Fruit fly (Drosophila melanogaster) whole organism, embryonic: ENCODE results near the gene Obp93a.

Source experiments
- BEAF-32 ChIP-seq: fragments of 200-800 bp; sonication (Bioruptor generic); optimal IDR thresholded peaks from 3 replicates; lab custom pipeline; 2017; ENCODE audit warnings: missing biosample characterization, missing genetic modification characterization, mild to moderate bottlenecking, moderate library complexity, missing genetic modification reagents
- BtbVII ChIP-seq: fragments of 200-800 bp; sonication (Bioruptor generic); optimal IDR thresholded peaks from 3 replicates; lab custom pipeline; 2017; ENCODE audit warnings: missing biosample characterization, mild to moderate bottlenecking, missing genetic modification characterization
- CG10321 ChIP-seq: fragments of 200-800 bp; sonication (Bioruptor generic); IDR thresholded peaks from 2 replicates; pipeline ENCODE4 v1.3.6; 2022; ENCODE audit warnings: missing biosample characterization, missing genetic modification characterization
- CG12155 ChIP-seq: fragments of 200-800 bp; sonication (Bioruptor generic); optimal IDR thresholded peaks from 3 replicates; lab custom pipeline; 2016; ENCODE audit warnings: missing biosample characterization, missing genetic modification characterization
- CG12769 ChIP-seq: fragments of 200-800 bp; sonication (Bioruptor generic); optimal IDR thresholded peaks from 2 replicates; lab custom pipeline; 2019; ENCODE audit warnings: missing biosample characterization, mild to moderate bottlenecking, missing genetic modification characterization, moderate library complexity
- CG2116 ChIP-seq: fragments of 200-800 bp; sonication (Bioruptor generic); optimal IDR thresholded peaks from 3 replicates; lab custom pipeline; 2018; ENCODE audit warnings: missing biosample characterization, mild to moderate bottlenecking, missing genetic modification characterization
- CG30020 ChIP-seq: fragments of 200-800 bp; optimal IDR thresholded peaks from 2 replicates; lab custom pipeline; 2019; ENCODE audit warnings: missing biosample characterization, mild to moderate bottlenecking, missing genetic modification characterization, moderate library complexity
- CG3407 ChIP-seq: fragments of 200-800 bp; sonication (Bioruptor generic); optimal IDR thresholded peaks from 2 replicates; lab custom pipeline; 2018; ENCODE audit warnings: missing biosample characterization, mild to moderate bottlenecking, missing genetic modification characterization
- CG6175 ChIP-seq: fragments of 200-800 bp; sonication (Bioruptor generic); IDR thresholded peaks from 3 replicates; pipeline ENCODE4 v1.3.6; 2022; ENCODE audit warnings: missing biosample characterization, missing genetic modification characterization
- CG6654 ChIP-seq: fragments of 200-800 bp; sonication (Bioruptor generic); optimal IDR thresholded peaks from 2 replicates; lab custom pipeline; 2017; ENCODE audit warnings: missing biosample characterization, mild to moderate bottlenecking, missing genetic modification characterization
- CG6765 ChIP-seq: fragments of 200-800 bp; sonication (Bioruptor generic); optimal IDR thresholded peaks from 3 replicates; lab custom pipeline; 2017; ENCODE audit warnings: missing biosample characterization, mild to moderate bottlenecking, missing genetic modification characterization
- CG7786 ChIP-seq: fragments of 200-800 bp; sonication (Bioruptor generic); optimal IDR thresholded peaks from 2 replicates; lab custom pipeline; 2016; ENCODE audit warnings: missing biosample characterization, missing genetic modification characterization
- HLHmδ ChIP-seq: fragments of 200-800 bp; sonication (Bioruptor generic); optimal IDR thresholded peaks from 2 replicates; lab custom pipeline; 2018; ENCODE audit warnings: missing biosample characterization, mild to moderate bottlenecking, missing genetic modification characterization, moderate library complexity
- Hr78 ChIP-seq, 2 experiments: fragments of 200-800 bp in 1 of 2; fragments of >200 bp in 1 of 2; sonication (Bioruptor generic) in 1 of 2; optimal IDR thresholded peaks; 2 replicates each; lab custom pipeline; 2017 to 2019; ENCODE audit warnings: missing biosample characterization in 2 of 2, missing genetic modification characterization in 2 of 2, mild to moderate bottlenecking in 1 of 2, moderate library complexity in 1 of 2
- Med ChIP-seq: fragments of 200-800 bp; sonication (Bioruptor generic); peaks from one replicate; lab custom pipeline; 2016; ENCODE audit warnings: missing biosample characterization, missing genetic modification characterization, mild to moderate bottlenecking, inconsistent platforms, moderate library complexity
- Poxn ChIP-seq: fragments of 200-800 bp; sonication (Bioruptor generic); IDR thresholded peaks from 2 replicates; pipeline ENCODE4 v1.3.6; 2022; ENCODE audit warnings: missing biosample characterization, missing genetic modification characterization
- Ptx1 ChIP-seq: fragments of 200-800 bp; sonication (Bioruptor generic); IDR thresholded peaks from 2 replicates; pipeline ENCODE4 v1.3.6; 2022; ENCODE audit warnings: missing biosample characterization, missing genetic modification characterization
- Side ChIP-seq: fragments of 200-800 bp; sonication (Bioruptor generic); optimal IDR thresholded peaks from 2 replicates; lab custom pipeline; 2016; ENCODE audit warnings: missing biosample characterization, missing genetic modification characterization
- Spps ChIP-seq: fragments of 200-800 bp; sonication (Bioruptor generic); optimal IDR thresholded peaks from 2 replicates; lab custom pipeline; 2018; ENCODE audit warnings: missing biosample characterization, mild to moderate bottlenecking, missing genetic modification characterization
- Sry-δ ChIP-seq: fragments of 200-800 bp; sonication (Bioruptor generic); optimal IDR thresholded peaks from 2 replicates; lab custom pipeline; 2016; ENCODE audit warnings: missing biosample characterization, missing genetic modification characterization
- Trl ChIP-seq, 3 experiments: fragments of >200 bp in 2 of 3; fragments of 200-800 bp in 1 of 3; sonication (Bioruptor generic) in 1 of 3; optimal IDR thresholded peaks; 2 replicates in 1 of 3; 3 replicates in 2 of 3; lab custom pipeline; 2016 to 2017; ENCODE audit warnings: missing biosample characterization in 1 of 3, missing genetic modification characterization in 1 of 3
- ab ChIP-seq: fragments of 200-800 bp; sonication (Bioruptor generic); optimal IDR thresholded peaks from 2 replicates; lab custom pipeline; 2016; ENCODE audit warnings: missing biosample characterization, missing genetic modification characterization
- ato ChIP-seq: fragments of 200-800 bp; sonication (Bioruptor generic); IDR thresholded peaks from 2 replicates; pipeline ENCODE4 v1.3.6; 2022; ENCODE audit warnings: missing biosample characterization, missing genetic modification characterization; ENCODE audit not compliant: partially characterized antibody
- bowl ChIP-seq: fragments of 200-800 bp; sonication (Bioruptor generic); IDR thresholded peaks from 2 replicates; pipeline ENCODE4 v1.3.6; 2022; ENCODE audit warnings: missing biosample characterization, missing genetic modification characterization
- bsh ChIP-seq, 2 experiments: fragments of 200-800 bp; sonication (Bioruptor generic); optimal IDR thresholded peaks; 2 replicates each; lab custom pipeline; 2017 to 2018; ENCODE audit warnings: mild to moderate bottlenecking in 2 of 2, missing biosample characterization in 2 of 2, missing genetic modification characterization in 2 of 2, moderate library complexity in 1 of 2
- cg ChIP-seq: fragments of 200-800 bp; sonication (Bioruptor generic); optimal IDR thresholded peaks from 3 replicates; lab custom pipeline; 2019; ENCODE audit warnings: missing biosample characterization, mild to moderate bottlenecking, missing genetic modification characterization, moderate library complexity
- chn ChIP-seq: fragments of 200-800 bp; sonication (Bioruptor generic); optimal IDR thresholded peaks from 2 replicates; lab custom pipeline; 2016; ENCODE audit warnings: missing biosample characterization, missing genetic modification characterization
- da ChIP-seq: fragments of 200-800 bp; sonication (Bioruptor generic); optimal IDR thresholded peaks from 2 replicates; lab custom pipeline; 2016; ENCODE audit warnings: missing biosample characterization, missing genetic modification characterization
- dimm ChIP-seq: fragments of 200-800 bp; sonication (Bioruptor generic); IDR thresholded peaks from 2 replicates; pipeline ENCODE4 v1.3.6; 2022; ENCODE audit warnings: missing biosample characterization, missing genetic modification characterization
- fd3F ChIP-seq: fragments of 200-800 bp; sonication (Bioruptor generic); optimal IDR thresholded peaks from 2 replicates; lab custom pipeline; 2018; ENCODE audit warnings: missing biosample characterization, mild to moderate bottlenecking, missing genetic modification characterization, moderate library complexity
- gsb ChIP-seq: fragments of 200-800 bp; sonication (Bioruptor generic); IDR thresholded peaks from 2 replicates; pipeline ENCODE4 v1.3.6; 2022; ENCODE audit warnings: missing biosample characterization, missing genetic modification characterization
- ham ChIP-seq: fragments of 200-800 bp; sonication (Bioruptor generic); IDR thresholded peaks from 2 replicates; pipeline ENCODE4 v1.3.6; 2022; ENCODE audit warnings: missing biosample characterization, missing genetic modification characterization
- ind ChIP-seq: fragments of 200-800 bp; sonication (Bioruptor generic); optimal IDR thresholded peaks from 3 replicates; lab custom pipeline; 2016; ENCODE audit warnings: missing biosample characterization, missing genetic modification characterization
- klu ChIP-seq: fragments of 200-800 bp; sonication (Bioruptor generic); IDR thresholded peaks from 2 replicates; pipeline ENCODE4 v1.3.6; 2022; ENCODE audit warnings: missing biosample characterization, missing genetic modification characterization
- lola ChIP-seq, 3 experiments: fragments of >200 bp in 2 of 3; fragments of 200-800 bp in 1 of 3; sonication (Bioruptor generic) in 1 of 3; optimal IDR thresholded peaks; 2 replicates each; lab custom pipeline; 2017 to 2019; ENCODE audit warnings: missing biosample characterization in 3 of 3, missing genetic modification characterization in 3 of 3, mild to moderate bottlenecking in 1 of 3, moderate library complexity in 1 of 3
- luna ChIP-seq: fragments of 200-800 bp; sonication (Bioruptor generic); optimal IDR thresholded peaks from 2 replicates; lab custom pipeline; 2016; ENCODE audit warnings: missing biosample characterization, missing genetic modification characterization
- mld ChIP-seq: fragments of 200-800 bp; sonication (Bioruptor generic); IDR thresholded peaks from 3 replicates; pipeline ENCODE4 v1.3.6; 2022; ENCODE audit warnings: missing biosample characterization, missing genetic modification characterization; ENCODE audit not compliant: partially characterized antibody
- prd ChIP-seq, 3 experiments: fragments of >200 bp in 2 of 3; fragments of 200-800 bp in 1 of 3; sonication (Bioruptor generic) in 1 of 3; optimal IDR thresholded peaks in 2 of 3; IDR thresholded peaks in 1 of 3; 2 replicates in 2 of 3; 3 replicates in 1 of 3; pipeline versions ENCODE4 v1.3.6 to Lab custom; 2017 to 2022; ENCODE audit warnings: missing biosample characterization in 1 of 3, missing genetic modification characterization in 1 of 3
- pzg ChIP-seq: fragments of 200-800 bp; sonication (Bioruptor generic); optimal IDR thresholded peaks from 3 replicates; lab custom pipeline; 2018; ENCODE audit warnings: missing biosample characterization, mild to moderate bottlenecking, missing genetic modification characterization, moderate library complexity
- salm ChIP-seq: fragments of 200-800 bp; sonication (Bioruptor generic); optimal IDR thresholded peaks from 2 replicates; lab custom pipeline; 2018; ENCODE audit warnings: missing biosample characterization, mild to moderate bottlenecking, missing genetic modification characterization
- slou ChIP-seq: fragments of 200-800 bp; sonication (Bioruptor generic); optimal IDR thresholded peaks from 3 replicates; lab custom pipeline; 2016; ENCODE audit warnings: missing biosample characterization, missing genetic modification characterization
- tin ChIP-seq: fragments of 200-800 bp; sonication (Bioruptor generic); optimal IDR thresholded peaks from 3 replicates; lab custom pipeline; 2016; ENCODE audit warnings: missing biosample characterization, missing genetic modification characterization
- trem ChIP-seq: fragments of 200-800 bp; optimal IDR thresholded peaks from 3 replicates; lab custom pipeline; 2019; ENCODE audit warnings: missing biosample characterization, mild to moderate bottlenecking, missing genetic modification characterization, moderate library complexity
- twi ChIP-seq: fragments of 200-800 bp; optimal IDR thresholded peaks from 2 replicates; lab custom pipeline; 2019; ENCODE audit warnings: missing biosample characterization, mild to moderate bottlenecking, missing genetic modification characterization, moderate library complexity
- tx ChIP-seq: fragments of 200-800 bp; sonication (Bioruptor generic); optimal IDR thresholded peaks from 2 replicates; lab custom pipeline; 2016; ENCODE audit warnings: missing biosample characterization, missing genetic modification characterization
- vfl ChIP-seq: fragments of 200-800 bp; sonication (Bioruptor generic); optimal IDR thresholded peaks from 2 replicates; lab custom pipeline; 2016; ENCODE audit warnings: missing biosample characterization, missing genetic modification characterization
- wor ChIP-seq: fragments of 200-800 bp; sonication (Bioruptor generic); IDR thresholded peaks from 2 replicates; pipeline ENCODE4 v1.3.6; 2022; ENCODE audit warnings: missing biosample characterization, missing genetic modification characterization
- zen ChIP-seq: fragments of 200-800 bp; sonication (Bioruptor generic); optimal IDR thresholded peaks from 3 replicates; lab custom pipeline; 2018; ENCODE audit warnings: missing biosample characterization, mild to moderate bottlenecking, missing genetic modification characterization, moderate library complexity

The Obp93a gene

DNA sequence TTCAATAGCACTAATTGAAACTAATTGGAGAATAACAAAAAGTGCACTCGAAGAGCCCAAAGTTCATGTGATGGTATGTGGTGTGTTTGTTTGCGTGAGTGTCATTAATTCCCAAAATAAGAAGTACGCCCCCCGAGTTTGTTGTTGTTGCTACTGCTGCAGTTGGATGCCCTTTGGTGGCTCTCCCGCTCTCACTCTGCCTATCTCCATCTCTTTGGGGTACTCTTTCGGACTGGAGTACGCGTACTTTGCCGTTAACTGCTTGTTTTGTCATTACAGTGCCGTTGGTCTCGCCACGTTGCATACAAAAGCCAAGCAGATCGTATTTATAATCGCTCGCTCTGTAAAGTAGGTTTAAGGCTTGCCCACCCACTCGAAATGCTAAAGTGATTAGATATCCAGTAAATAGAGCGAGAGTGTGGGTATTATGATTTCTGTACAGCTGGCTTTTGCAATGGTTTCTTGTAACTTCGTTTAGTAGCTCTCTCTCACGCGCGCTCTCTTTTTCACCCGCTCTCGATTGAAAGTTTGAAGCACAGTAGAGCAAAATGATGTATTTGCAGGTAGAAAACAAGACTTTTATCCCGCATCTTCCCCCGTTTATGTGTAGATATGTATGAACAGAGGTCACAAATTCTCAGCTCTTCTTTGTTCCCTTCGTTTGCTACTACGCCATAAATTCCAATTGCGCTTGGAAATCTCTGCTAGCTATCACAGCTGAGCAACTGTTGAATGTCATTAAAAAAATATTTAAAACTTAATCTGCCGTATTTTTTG, 17.4 kb downstream of the Obp93a start (continued):
- TF ChIP-seq bowl (GFP tag; lab: Robert Waterston, UW) (peak; percentile 51; the same call in 1 of the 2 replicates), fd3F (GFP tag; lab: Kevin White, UChicago) (no peak), wor (no peak), vfl (GFP tag; lab: Kevin White, UChicago) (no peak), dimm (GFP tag; lab: Robert Waterston, UW) (no peak), Hr78 (GFP tag; optimal IDR thresholded peaks at IDR 0.05; lab: Kevin White, UChicago) (no peak), prd (optimal IDR thresholded peaks at IDR 0.05; lab: Kevin White, UChicago) (no peak), prd (GFP tag; IDR thresholded peaks at IDR 0.05; lab: Robert Waterston, UW) (peak; percentile 32; the same call in 1 of the 3 replicates), CG10321 (GFP tag; lab: Robert Waterston, UW) (no peak), CG7786 (GFP tag; lab: Kevin White, UChicago) (peak; percentile 23), tx (GFP tag; lab: Kevin White, UChicago) (no peak), CG30020 (no peak), klu (GFP tag; lab: Robert Waterston, UW) (no peak), CG12155 (GFP tag; lab: Kevin White, UChicago) (peak; percentile 31), mld (GFP tag; lab: Robert Waterston, UW) (no peak), Sry-δ (GFP tag; lab: Kevin White, UChicago) (no peak), ind (GFP tag; lab: Kevin White, UChicago) (peak; percentile 36), BEAF-32 (GFP tag; lab: Kevin White, UChicago) (no peak), CG6175 (GFP tag; lab: Robert Waterston, UW) (no peak), Spps (no peak), tin (GFP tag; lab: Kevin White, UChicago) (peak; percentile 22), slou (GFP tag; lab: Kevin White, UChicago) (no peak), Poxn (GFP tag; lab: Robert Waterston, UW) (no peak), CG12769 (peak; percentile 17), chn (GFP tag; lab: Kevin White, UChicago) (peak; percentile 19), Med (GFP tag; lab: Kevin White, UChicago) (peak; percentile 75), Ptx1 (GFP tag; lab: Robert Waterston, UW) (peak; percentile 17; the same call in 1 of the 2 replicates), trem (tag; lab: Kevin White, UChicago) (no peak), CG2116 (no peak), da (GFP tag; lab: Kevin White, UChicago) (no peak), salm (peak; percentile 38), HLHmδ (GFP tag; lab: Kevin White, UChicago) (no peak), Trl (optimal IDR thresholded peaks at IDR 0.05; lab: Kevin White, UChicago) (peak; percentile 75), Trl (GFP tag; optimal IDR thresholded peaks at IDR 0.05; lab: Kevin White, UChicago) (no peak), pzg (no peak), ab (GFP tag; lab: Kevin White, UChicago) (no peak), CG3407 (GFP tag; lab: Kevin White, UChicago) (no peak), BtbVII (no peak), lola (GFP tag; optimal IDR thresholded peaks at IDR 0.05; lab: Kevin White, UChicago) (no peak), Side (GFP tag; lab: Kevin White, UChicago) (no peak), bsh (GFP tag; optimal IDR thresholded peaks at IDR 0.05; lab: Kevin White, UChicago) (no peak), zen (tag; lab: Kevin White, UChicago) (no peak), CG6765 (peak; percentile 11), CG6654 (no peak), ato (GFP tag; lab: Robert Waterston, UW) (no peak), luna (GFP tag; lab: Kevin White, UChicago) (no peak), twi (tag; lab: Kevin White, UChicago) (no peak), cg (no peak), ham (GFP tag; lab: Robert Waterston, UW) (no peak), gsb (GFP tag; lab: Robert Waterston, UW) (no peak)
